Fruit fly (Drosophila melanogaster) whole organism, pupa: ENCODE data around the gene fzy.

Source experiments
- CG10348 ChIP-seq: fragments of 200-800 bp; sonication (Bioruptor generic); IDR thresholded peaks from 2 replicates; pipeline ENCODE4 v1.3.6; 2022; ENCODE audit warnings: missing biosample characterization, missing genetic modification characterization
- CG12605 ChIP-seq: fragments of 200-800 bp; sonication (Bioruptor generic); IDR thresholded peaks from 2 replicates; pipeline ENCODE4 v1.3.6; 2022; ENCODE audit warnings: missing biosample characterization, missing genetic modification characterization
- CG13204 ChIP-seq: fragments of 200-800 bp; sonication (Bioruptor generic); optimal IDR thresholded peaks from 2 replicates; lab custom pipeline; 2018; ENCODE audit warnings: missing biosample characterization, mild to moderate bottlenecking, missing genetic modification characterization, moderate library complexity
- CG14655 ChIP-seq: fragments of 200-800 bp; sonication (Bioruptor generic); optimal IDR thresholded peaks from 3 replicates; lab custom pipeline; 2017; ENCODE audit warnings: mild to moderate bottlenecking, missing biosample characterization, missing genetic modification reagents, missing genetic modification characterization
- CG15710 ChIP-seq: fragments of 200-800 bp; sonication (Bioruptor generic); optimal IDR thresholded peaks from 2 replicates; lab custom pipeline; 2018; ENCODE audit warnings: missing biosample characterization, mild to moderate bottlenecking, missing genetic modification characterization, moderate library complexity
- CG17806 ChIP-seq: fragments of 200-800 bp; sonication (Bioruptor generic); optimal IDR thresholded peaks from 2 replicates; lab custom pipeline; 2018; ENCODE audit warnings: missing biosample characterization, mild to moderate bottlenecking, missing genetic modification characterization, moderate library complexity
- CG32121 ChIP-seq: fragments of 200-800 bp; sonication (Bioruptor generic); IDR thresholded peaks from 2 replicates; pipeline ENCODE4 v1.3.6; 2022; ENCODE audit warnings: missing biosample characterization, missing genetic modification characterization
- CG34367 ChIP-seq: fragments of 200-800 bp; sonication (Bioruptor generic); optimal IDR thresholded peaks from 2 replicates; lab custom pipeline; 2018; ENCODE audit warnings: missing biosample characterization, mild to moderate bottlenecking, missing genetic modification characterization
- CG4496 ChIP-seq: fragments of 200-800 bp; sonication (Bioruptor generic); IDR thresholded peaks from 3 replicates; pipeline ENCODE4 v1.3.6; 2022; ENCODE audit warnings: missing biosample characterization, missing genetic modification characterization
- CG8159 ChIP-seq: fragments of 200-800 bp; sonication (Bioruptor generic); optimal IDR thresholded peaks from 3 replicates; lab custom pipeline; 2018; ENCODE audit warnings: missing biosample characterization, mild to moderate bottlenecking, missing genetic modification characterization, moderate library complexity
- CG8301 ChIP-seq: fragments of 200-800 bp; sonication (Bioruptor generic); optimal IDR thresholded peaks from 2 replicates; lab custom pipeline; 2018; ENCODE audit warnings: missing biosample characterization, mild to moderate bottlenecking, missing genetic modification characterization
- CG9948 ChIP-seq: fragments of 200-800 bp; sonication (Bioruptor generic); optimal IDR thresholded peaks from 2 replicates; lab custom pipeline; 2018; ENCODE audit warnings: missing biosample characterization, mild to moderate bottlenecking, missing genetic modification characterization, moderate library complexity
- D1 ChIP-seq: fragments of 200-800 bp; sonication (Bioruptor generic); optimal IDR thresholded peaks from 2 replicates; lab custom pipeline; 2018; ENCODE audit warnings: missing biosample characterization, mild to moderate bottlenecking, missing genetic modification characterization, moderate library complexity
- EcR ChIP-seq: fragments of 200-800 bp; sonication (Bioruptor generic); optimal IDR thresholded peaks from 3 replicates; lab custom pipeline; 2019; ENCODE audit warnings: missing biosample characterization, missing genetic modification characterization, mild to moderate bottlenecking, moderate library complexity, missing genetic modification reagents
- Ets98B ChIP-seq: fragments of 200-800 bp; sonication (Bioruptor generic); IDR thresholded peaks from 2 replicates; pipeline ENCODE4 v1.3.6; 2022; ENCODE audit warnings: missing biosample characterization, missing genetic modification characterization
- Pif1A ChIP-seq: fragments of 200-800 bp; sonication (Bioruptor generic); optimal IDR thresholded peaks from 3 replicates; lab custom pipeline; 2016; ENCODE audit warnings: missing biosample characterization, missing genetic modification characterization
- Pif1B ChIP-seq: fragments of 200-800 bp; sonication (Bioruptor generic); optimal IDR thresholded peaks from 3 replicates; lab custom pipeline; 2016; ENCODE audit warnings: missing biosample characterization, missing genetic modification characterization
- Snoo ChIP-seq: fragments of 200-800 bp; sonication (Bioruptor generic); optimal IDR thresholded peaks from 3 replicates; lab custom pipeline; 2017; ENCODE audit warnings: missing biosample characterization, mild to moderate bottlenecking, missing genetic modification characterization, inconsistent platforms
- fd96Ca ChIP-seq: fragments of 200-800 bp; sonication (Bioruptor generic); IDR thresholded peaks from 3 replicates; pipeline ENCODE4 v1.3.6; 2022; ENCODE audit warnings: missing biosample characterization, missing genetic modification characterization
- gl ChIP-seq: fragments of 200-800 bp; sonication (Bioruptor generic); optimal IDR thresholded peaks from 2 replicates; lab custom pipeline; 2018; ENCODE audit warnings: missing biosample characterization, mild to moderate bottlenecking, missing genetic modification characterization
- rn ChIP-seq: fragments of 200-800 bp; sonication (Bioruptor generic); IDR thresholded peaks from 2 replicates; pipeline ENCODE4 v1.3.6; 2022; ENCODE audit warnings: missing biosample characterization, missing genetic modification characterization

The fzy gene

DNA sequence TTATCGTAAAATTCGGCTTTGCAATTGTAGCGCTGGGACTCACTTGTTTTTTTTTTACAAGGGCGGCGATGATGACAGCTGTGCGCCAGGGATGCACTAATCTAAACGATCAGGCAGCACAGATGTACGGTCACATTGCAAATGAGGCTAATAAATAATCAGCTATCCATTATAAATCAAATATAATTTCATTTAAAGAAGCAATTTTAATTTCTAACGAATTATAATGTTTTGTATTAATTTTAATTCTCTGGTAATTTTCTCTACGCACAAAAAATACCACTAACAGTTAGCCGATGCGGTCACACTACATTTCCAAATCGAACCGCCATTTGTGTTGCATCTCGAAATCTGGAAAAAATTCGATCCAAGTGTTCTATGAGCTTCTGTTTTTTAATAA, at the start of gene fzy, which contains the start of gene cni:
fzy (plus strand) TSS at position 309 of the 400 bp plus-strand sequence.
cni (minus strand) TSS at position 79 of the 400 bp plus-strand sequence.
- TF ChIP-seq Pif1B (GFP tag; lab: Kevin White, UChicago) (no peak), Pif1A (GFP tag; lab: Kevin White, UChicago) (no peak), CG10348 (no peak), Ets98B (GFP tag; lab: Robert Waterston, UW) (no peak; the same call in 1 of the 2 replicates), CG15710 (tag; lab: Kevin White, UChicago) (no peak), CG13204 (GFP tag; lab: Kevin White, UChicago) (no peak)

DNA sequence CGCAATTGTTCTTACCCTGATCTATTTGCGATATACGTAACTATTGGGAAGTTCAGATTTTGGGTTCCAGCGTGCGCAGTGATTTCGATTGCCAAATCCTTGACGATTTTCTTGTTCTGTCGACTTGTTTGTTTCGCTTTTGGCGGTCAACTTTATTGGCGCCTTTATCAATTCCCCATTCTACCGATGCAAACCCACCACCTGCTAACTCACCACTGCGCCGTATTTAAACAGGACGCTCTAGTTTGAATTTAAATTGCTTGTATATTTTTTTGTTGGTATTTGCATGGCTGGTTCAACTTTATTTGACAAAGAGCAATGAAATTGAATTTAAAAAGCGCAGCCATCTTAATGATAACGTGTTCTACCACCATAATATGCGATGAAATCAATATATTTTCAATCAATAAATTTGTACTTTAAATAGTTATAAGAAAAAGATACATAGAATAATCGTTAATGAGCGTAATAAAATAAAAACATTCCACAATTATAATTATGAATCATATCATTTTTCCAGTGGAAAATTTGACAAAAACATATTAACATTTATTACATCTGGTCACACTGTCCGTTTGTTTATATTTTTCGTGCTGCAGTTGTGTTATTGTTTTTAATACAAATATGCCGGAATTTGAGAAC, 49.1 kb upstream of the fzy start, which contains the start of the genes twe and CG4935:
twe (minus strand) TSS at position 302 of the 642 bp plus-strand sequence.
CG4935 (plus strand) TSS at position 566 of the 642 bp plus-strand sequence.
- TF ChIP-seq EcR (GFP tag; lab: Kevin White, UChicago) (no peak), CG17806 (no peak), CG12605 (GFP tag; lab: Robert Waterston, UW) (no peak), D1 (tag; lab: Kevin White, UChicago) (no peak)

DNA sequence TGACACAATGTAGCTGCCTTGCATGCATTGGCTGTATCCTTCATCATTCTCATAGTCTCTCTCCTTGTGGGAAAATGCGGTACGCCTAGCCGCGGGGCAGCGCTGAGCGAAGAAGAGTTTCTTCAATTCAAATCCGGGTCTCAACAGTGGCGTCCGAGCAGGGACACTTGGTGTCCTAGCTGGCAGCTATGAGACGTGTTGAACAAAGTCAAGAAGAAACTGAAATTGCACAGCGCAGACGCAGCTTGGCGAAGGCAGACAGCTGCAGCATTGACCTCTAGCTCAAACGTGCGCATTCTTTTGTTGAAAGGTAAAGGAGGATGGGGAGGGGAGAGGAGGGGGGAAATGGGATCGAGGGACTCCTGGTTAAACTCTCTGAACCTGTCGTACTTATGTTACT, 47.0 kb upstream of the fzy start:
- TF ChIP-seq CG9948 (tag; lab: Kevin White, UChicago) (no peak), CG17806 (no peak), Pif1B (GFP tag; lab: Kevin White, UChicago) (no peak)

DNA sequence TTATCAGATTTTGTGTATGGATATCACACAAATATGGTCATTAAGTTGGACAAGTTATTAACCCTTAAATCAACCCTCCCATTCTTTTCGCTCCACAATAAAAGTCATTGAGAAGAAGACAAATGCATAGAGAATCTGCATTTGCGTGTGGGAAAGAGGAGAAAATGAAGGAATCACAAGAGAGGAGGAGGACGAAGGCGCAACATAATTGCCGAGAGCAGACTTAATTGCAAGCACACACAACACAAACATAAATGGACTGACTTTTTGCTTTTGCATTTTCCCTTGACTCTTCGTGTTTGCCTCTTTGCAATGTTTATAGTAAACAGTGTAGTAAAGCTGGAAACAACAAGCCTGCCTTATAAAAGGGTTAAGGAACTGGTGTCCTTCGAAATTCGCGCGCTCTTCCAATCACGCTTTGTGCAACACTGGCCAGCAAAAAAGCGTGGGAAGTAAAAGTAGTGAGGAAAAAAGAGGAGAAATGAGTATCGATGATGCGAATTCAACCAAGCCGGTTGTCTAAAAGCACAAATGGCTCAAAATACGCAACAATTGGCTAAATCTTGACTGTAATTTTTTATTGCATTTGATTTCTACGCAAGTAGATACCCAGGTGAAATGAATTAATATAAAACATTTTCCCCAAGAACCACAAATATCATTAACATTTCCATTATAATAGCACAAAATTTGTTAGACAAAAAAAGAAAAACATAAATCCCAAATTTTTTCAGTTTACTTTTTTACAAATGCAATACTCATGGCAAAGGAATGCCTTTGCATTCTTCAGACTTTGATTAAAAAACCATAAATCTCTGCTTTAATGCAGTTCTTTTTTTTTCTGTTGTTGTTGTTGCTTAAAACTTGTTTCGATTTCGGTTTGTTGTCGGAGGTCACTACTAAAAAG, 43.3 kb upstream of the fzy start:
- TF ChIP-seq CG14655 (GFP tag; lab: Kevin White, UChicago) (no peak), CG8159 (tag; lab: Kevin White, UChicago) (peak; percentile 43), CG8301 (tag; lab: Kevin White, UChicago) (peak; percentile 38), CG10348 (no peak), Pif1A (GFP tag; lab: Kevin White, UChicago) (no peak), CG13204 (GFP tag; lab: Kevin White, UChicago) (no peak), CG17806 (peak; percentile 49), CG4496 (GFP tag; lab: Robert Waterston, UW) (no peak), CG12605 (GFP tag; lab: Robert Waterston, UW) (no peak), fd96Ca (GFP tag; lab: Robert Waterston, UW) (no peak), CG9948 (tag; lab: Kevin White, UChicago) (peak; percentile 48), CG34367 (tag; lab: Kevin White, UChicago) (peak; percentile 30), D1 (tag; lab: Kevin White, UChicago) (peak; percentile 56), rn (no peak), CG32121 (GFP tag; lab: Robert Waterston, UW) (no peak), Pif1B (GFP tag; lab: Kevin White, UChicago) (no peak), EcR (GFP tag; lab: Kevin White, UChicago) (peak; percentile 90), Ets98B (GFP tag; lab: Robert Waterston, UW) (no peak), Snoo (no peak), gl (tag; lab: Kevin White, UChicago) (no peak), CG15710 (tag; lab: Kevin White, UChicago) (peak; percentile 37)

DNA sequence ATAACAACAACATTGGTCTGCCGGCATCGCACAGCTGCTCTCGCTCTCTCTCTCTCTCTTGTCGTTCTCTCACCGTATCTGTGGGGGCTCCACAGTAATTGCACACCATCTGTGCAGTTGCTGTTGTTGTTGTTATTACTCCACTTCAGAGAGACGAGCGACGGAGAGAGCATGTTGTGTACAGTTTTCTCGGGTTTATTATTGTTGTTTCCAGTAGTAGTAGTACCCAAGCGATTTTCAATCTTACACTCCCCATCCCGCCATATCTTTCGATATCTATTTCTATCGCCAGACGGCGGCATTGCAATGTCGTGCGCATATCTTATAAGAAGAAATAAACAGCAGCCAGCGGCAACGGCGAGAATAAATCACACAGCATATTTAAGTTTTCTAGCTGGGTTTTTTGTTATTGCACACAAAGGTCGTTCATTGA, 42.6 kb upstream of the fzy start:
- TF ChIP-seq EcR (GFP tag; lab: Kevin White, UChicago), result peak; percentile 89
- TF ChIP-seq CG8301 (tag; lab: Kevin White, UChicago), result peak; percentile 17
- TF ChIP-seq Ets98B (GFP tag; lab: Robert Waterston, UW), result no peak
- TF ChIP-seq CG13204 (GFP tag; lab: Kevin White, UChicago), result peak; percentile 15
- no peak for TF ChIP-seq CG14655 (GFP tag; lab: Kevin White, UChicago)

DNA sequence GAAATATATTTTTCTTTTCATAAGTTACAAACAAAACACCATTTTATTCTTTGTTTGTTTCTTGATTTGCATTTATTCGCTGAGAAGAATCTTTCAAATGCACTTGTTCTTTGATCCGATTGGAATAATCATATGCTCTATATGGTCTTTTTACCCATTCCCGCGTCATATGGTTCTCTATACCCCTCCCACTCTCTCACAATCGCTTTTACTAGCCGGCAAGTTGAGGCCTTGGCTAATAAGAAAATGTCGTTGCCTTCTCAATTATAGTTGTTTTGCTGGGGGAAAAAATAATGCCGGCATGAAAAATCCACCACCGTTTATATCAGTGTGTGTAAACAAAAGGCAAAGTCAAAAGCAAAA, 41.9 kb upstream of the fzy start:
- peak; percentile 39 for TF ChIP-seq Pif1B (GFP tag; lab: Kevin White, UChicago)
- no peak for TF ChIP-seq Pif1A (GFP tag; lab: Kevin White, UChicago)
